Fruit fly (Drosophila melanogaster) whole organism, wandering third instar larva: ENCODE data around the gene CAH8.
A peak's percentile ranks its signal among the peaks of the same experiment; 100 is the strongest.

Experiments
- Abd-B ChIP-seq: fragments of >200 bp; optimal IDR thresholded peaks from 2 replicates; lab custom pipeline; 2017; ENCODE audit warnings: missing biosample characterization, missing genetic modification characterization
- CG32264 ChIP-seq: fragments of 200-800 bp; sonication (Bioruptor generic); optimal IDR thresholded peaks from 2 replicates; lab custom pipeline; 2016; ENCODE audit warnings: missing biosample characterization, missing genetic modification characterization
- CG9705 ChIP-seq: fragments of 200-800 bp; sonication (Bioruptor generic); optimal IDR thresholded peaks from 2 replicates; lab custom pipeline; 2018; ENCODE audit warnings: missing biosample characterization, mild to moderate bottlenecking, missing genetic modification characterization
- CrebA ChIP-seq: fragments of 200-800 bp; sonication (Bioruptor generic); optimal IDR thresholded peaks from 2 replicates; lab custom pipeline; 2016; ENCODE audit warnings: missing biosample characterization, mild to moderate bottlenecking, missing genetic modification characterization, borderline replicate concordance
- Dfd ChIP-seq: fragments of >200 bp; optimal IDR thresholded peaks from 2 replicates; lab custom pipeline; 2017; ENCODE audit warnings: missing biosample characterization, missing genetic modification characterization
- Dif ChIP-seq: fragments of 200-275, 200-300 bp; sonication (Bioruptor generic); optimal IDR thresholded peaks from 2 replicates; lab custom pipeline; 2018; ENCODE audit warnings: missing biosample characterization, missing genetic modification characterization; ENCODE audit not compliant: partially characterized antibody
- GATAd ChIP-seq: sonication (Bioruptor generic); optimal IDR thresholded peaks from 2 replicates; lab custom pipeline; 2016; ENCODE audit warnings: missing biosample characterization, missing genetic modification characterization
- HLH106 ChIP-seq: fragments of 200-800 bp; optimal IDR thresholded peaks from 3 replicates; lab custom pipeline; 2019; ENCODE audit warnings: missing biosample characterization, mild to moderate bottlenecking, missing genetic modification characterization, moderate library complexity
- Hr78 ChIP-seq: fragments of >200 bp; optimal IDR thresholded peaks from 2 replicates; lab custom pipeline; 2017; ENCODE audit warnings: missing biosample characterization, missing genetic modification characterization
- Jra ChIP-seq: sonication (Bioruptor generic); optimal IDR thresholded peaks from 2 replicates; lab custom pipeline; 2016; ENCODE audit warnings: missing biosample characterization, missing genetic modification characterization
- OdsH ChIP-seq: fragments of 200-800 bp; sonication (Bioruptor generic); optimal IDR thresholded peaks from 2 replicates; lab custom pipeline; 2016; ENCODE audit warnings: missing biosample characterization, mild to moderate bottlenecking, missing genetic modification characterization
- Sp1 ChIP-seq: fragments of 200-800 bp; sonication (Bioruptor generic); optimal IDR thresholded peaks from 3 replicates; lab custom pipeline; 2019; ENCODE audit warnings: missing biosample characterization, mild to moderate bottlenecking, missing genetic modification characterization, moderate library complexity
- Vsx2 ChIP-seq: fragments of 200-300, 225-300 bp; sonication (Bioruptor generic); optimal IDR thresholded peaks from 2 replicates; lab custom pipeline; 2018; ENCODE audit warnings: missing biosample characterization, missing genetic modification characterization; ENCODE audit not compliant: partially characterized antibody
- br ChIP-seq: fragments of 200-800 bp; sonication (Bioruptor generic); optimal IDR thresholded peaks from 2 replicates; lab custom pipeline; 2016; ENCODE audit warnings: missing biosample characterization, missing genetic modification characterization
- dl ChIP-seq, 2 experiments: fragments of 175-275, 200-275 bp in 1 of 2; fragments of 200-275 bp in 1 of 2; sonication (Bioruptor generic); optimal IDR thresholded peaks; lab custom pipeline; 2018; ENCODE audit warnings: mild to moderate bottlenecking in 2 of 2, missing biosample characterization in 2 of 2, missing genetic modification characterization in 2 of 2, moderate library complexity in 2 of 2; ENCODE audit not compliant: partially characterized antibody in 2 of 2, insufficient read depth in 1 of 2
- dmrt93B ChIP-seq: fragments of 200-800 bp; sonication (Bioruptor generic); optimal IDR thresholded peaks from 2 replicates; lab custom pipeline; 2018; ENCODE audit warnings: missing biosample characterization, mild to moderate bottlenecking, missing genetic modification characterization
- dsf ChIP-seq: sonication (Bioruptor generic); optimal IDR thresholded peaks from 2 replicates; lab custom pipeline; 2016; ENCODE audit warnings: missing biosample characterization, missing genetic modification characterization, borderline replicate concordance
- ey ChIP-seq: fragments of 200-800 bp; sonication (Bioruptor generic); optimal IDR thresholded peaks from 2 replicates; lab custom pipeline; 2016; ENCODE audit warnings: missing biosample characterization, missing genetic modification characterization
- foxo ChIP-seq, 2 experiments: fragments of 200-800 bp; sonication (Bioruptor generic); optimal IDR thresholded peaks; 2 replicates in 1 of 2; 3 replicates in 1 of 2; lab custom pipeline; 2016 to 2017; ENCODE audit warnings: missing biosample characterization in 2 of 2, missing genetic modification characterization in 2 of 2
- fru ChIP-seq: fragments of 200-800 bp; sonication (Bioruptor generic); optimal IDR thresholded peaks from 3 replicates; lab custom pipeline; 2016; ENCODE audit warnings: missing biosample characterization, mild to moderate bottlenecking, missing genetic modification characterization
- h ChIP-seq: fragments of 200-800 bp; sonication (Bioruptor generic); optimal IDR thresholded peaks from 3 replicates; lab custom pipeline; 2016; ENCODE audit warnings: missing biosample characterization, mild to moderate bottlenecking, missing genetic modification characterization
- jim ChIP-seq: fragments of 175-275, 200-325 bp; sonication (Bioruptor generic); optimal IDR thresholded peaks from 2 replicates; lab custom pipeline; 2016; ENCODE audit warnings: missing biosample characterization, mild to moderate bottlenecking, missing genetic modification characterization
- lola ChIP-seq: fragments of >200 bp; optimal IDR thresholded peaks from 2 replicates; lab custom pipeline; 2017; ENCODE audit warnings: missing biosample characterization, missing genetic modification characterization
- pan ChIP-seq: fragments of >200 bp; optimal IDR thresholded peaks from 2 replicates; lab custom pipeline; 2017
- psq ChIP-seq: fragments of 200-800 bp; sonication (Bioruptor generic); optimal IDR thresholded peaks from 3 replicates; lab custom pipeline; 2017; ENCODE audit warnings: missing biosample characterization, mild to moderate bottlenecking, missing genetic modification characterization, moderate library complexity
- rgr ChIP-seq: fragments of 200-800 bp; sonication (Bioruptor generic); optimal IDR thresholded peaks from 3 replicates; lab custom pipeline; 2016; ENCODE audit warnings: missing biosample characterization, mild to moderate bottlenecking, missing genetic modification characterization
- sage ChIP-seq: fragments of 200-800 bp; sonication (Bioruptor generic); optimal IDR thresholded peaks from 2 replicates; lab custom pipeline; 2016; ENCODE audit warnings: missing biosample characterization, mild to moderate bottlenecking, missing genetic modification characterization
- sv ChIP-seq: fragments of 200-800 bp; sonication (Bioruptor generic); optimal IDR thresholded peaks from 3 replicates; lab custom pipeline; 2016; ENCODE audit warnings: missing biosample characterization, missing genetic modification characterization
- woc ChIP-seq: sonication (Bioruptor generic); optimal IDR thresholded peaks from 2 replicates; lab custom pipeline; 2016; ENCODE audit warnings: missing biosample characterization, mild to moderate bottlenecking, missing genetic modification characterization

CAH8 gene

DNA sequence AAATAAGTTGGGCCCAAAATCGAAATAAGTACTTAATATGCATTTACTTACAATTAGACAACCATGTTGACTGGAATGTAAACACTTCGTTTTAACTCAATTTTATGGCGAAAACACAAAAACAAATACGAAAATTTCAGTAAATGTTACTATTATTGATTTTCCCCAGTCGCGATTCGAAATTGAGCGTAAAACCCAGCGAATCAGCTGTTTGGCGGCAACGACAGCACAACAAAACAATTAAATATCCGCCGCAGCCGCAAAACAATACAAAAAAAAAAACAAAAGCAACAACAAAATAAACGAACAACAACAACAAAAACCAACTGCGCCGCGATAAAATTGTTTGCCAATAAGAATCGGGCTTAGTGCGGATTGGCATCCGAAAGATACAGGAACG is at the start of gene CAH8, which contains the start of gene CG7059:
Gene CAH8 (minus strand): TSS at position 101 of the 400 bp plus-strand sequence.
Gene CG7059 (plus strand): TSS at position 167 of the 400 bp plus-strand sequence.
- TF ChIP-seq dmrt93B (GFP tag; lab: Kevin White, UChicago) (no peak), sage (GFP tag; lab: Kevin White, UChicago) (no peak), woc (GFP tag; lab: Kevin White, UChicago) (no peak), HLH106 (tag; lab: Kevin White, UChicago) (no peak), psq (no peak), Dif (GFP tag; lab: Kevin White, UChicago) (no peak), CG32264 (GFP tag; lab: Kevin White, UChicago) (no peak), fru (no peak), CrebA (GFP tag; lab: Kevin White, UChicago) (no peak), rgr (no peak), CG9705 (GFP tag; lab: Kevin White, UChicago) (no peak), br (GFP tag; lab: Kevin White, UChicago) (no peak), OdsH (GFP tag; lab: Kevin White, UChicago) (no peak)

DNA sequence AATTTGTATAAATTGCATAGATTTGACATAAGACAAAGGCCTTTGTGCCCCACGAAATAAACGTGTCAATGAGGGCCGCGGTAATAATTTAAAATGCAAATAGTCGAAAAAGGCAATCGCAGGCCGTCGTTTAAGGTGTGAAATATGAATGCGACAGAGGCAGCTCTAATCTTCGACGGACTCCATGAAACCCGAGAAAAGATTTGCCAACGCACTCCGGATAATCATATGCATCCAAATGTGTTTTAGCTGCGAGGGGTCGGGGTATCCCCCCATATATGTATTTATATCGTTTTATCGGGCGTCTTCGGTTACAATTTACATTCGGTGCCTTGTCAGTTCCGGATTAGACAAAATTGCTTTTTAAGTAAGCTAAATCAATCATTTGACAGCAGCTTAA is 48.8 kb upstream of the CAH8 start:
- TF ChIP-seq CrebA (GFP tag; lab: Kevin White, UChicago) = no peak

DNA sequence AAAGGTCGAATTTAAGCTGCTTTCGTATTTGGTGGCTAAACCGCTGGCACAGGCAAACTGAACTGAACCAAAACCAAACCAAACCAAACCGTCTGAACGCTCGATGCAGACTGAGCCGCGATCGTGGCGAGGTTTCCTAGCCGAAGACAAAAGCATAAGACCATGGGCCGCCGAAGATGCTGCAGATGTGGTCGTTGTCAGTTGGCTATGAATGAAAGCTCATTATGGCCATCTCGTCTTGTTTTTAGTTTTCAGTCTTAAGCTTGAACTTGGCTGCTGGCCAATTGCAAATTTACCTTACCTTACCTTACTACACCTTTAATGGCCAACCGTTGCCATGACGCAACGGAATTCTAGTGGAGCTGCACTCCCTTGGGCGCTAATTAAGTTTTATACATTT is 46.5 kb upstream of the CAH8 start, which contains the start of gene CG13847:
Gene CG13847 (minus strand): TSS at position 101 of the 400 bp plus-strand sequence.
- TF ChIP-seq CG32264 (GFP tag; lab: Kevin White, UChicago) (no peak), lola (GFP tag; lab: Kevin White, UChicago) (no peak), Sp1 (GFP tag; lab: Kevin White, UChicago) (no peak), fru (no peak), HLH106 (tag; lab: Kevin White, UChicago) (no peak)

DNA sequence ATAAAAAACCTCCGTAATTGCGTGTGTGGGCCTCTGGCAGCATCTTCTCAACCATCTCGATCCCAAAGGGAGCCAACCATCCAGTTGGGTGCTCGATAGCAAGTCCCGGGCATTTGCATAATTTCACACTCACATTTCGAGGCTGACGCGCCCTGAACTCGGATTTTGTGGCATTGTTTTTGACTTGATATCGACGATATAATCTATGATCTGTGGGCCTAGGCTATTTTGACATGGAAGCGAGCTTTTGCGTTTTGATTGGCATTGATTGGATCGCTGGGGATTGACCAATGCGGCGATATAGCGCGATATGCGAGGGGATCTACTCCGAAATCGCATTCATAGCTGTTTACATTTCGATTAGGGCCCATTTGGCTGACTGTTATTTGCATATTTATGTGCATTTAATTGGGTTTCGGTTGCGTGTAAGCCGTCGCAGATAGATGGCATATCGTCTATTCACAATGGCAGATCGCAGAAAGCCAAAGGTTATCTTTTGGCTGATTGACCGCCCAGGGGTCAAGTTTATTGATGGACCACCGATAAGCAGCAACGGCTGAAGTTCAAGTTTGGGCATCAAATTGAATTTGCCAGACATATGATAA is 42.8 kb upstream of the CAH8 start:
- TF ChIP-seq h (GFP tag; lab: Kevin White, UChicago) (no peak), Sp1 (GFP tag; lab: Kevin White, UChicago) (no peak), jim (GFP tag; lab: Kevin White, UChicago) (no peak), sv (GFP tag; lab: Kevin White, UChicago) (no peak), lola (GFP tag; lab: Kevin White, UChicago) (no peak), dl (GFP tag; optimal IDR thresholded peaks at IDR 0.05; lab: Kevin White, UChicago; ENCODE audit: insufficient read depth in 1 of 2, partially characterized antibody in 2 of 2) (no peak), foxo (GFP tag; optimal IDR thresholded peaks at IDR 0.05; lab: Kevin White, UChicago) (no peak), CG9705 (GFP tag; lab: Kevin White, UChicago) (no peak), OdsH (GFP tag; lab: Kevin White, UChicago) (no peak), GATAd (no peak), Hr78 (GFP tag; lab: Kevin White, UChicago) (no peak), dsf (GFP tag; lab: Kevin White, UChicago) (no peak), Vsx2 (no peak), sage (GFP tag; lab: Kevin White, UChicago) (no peak)

DNA sequence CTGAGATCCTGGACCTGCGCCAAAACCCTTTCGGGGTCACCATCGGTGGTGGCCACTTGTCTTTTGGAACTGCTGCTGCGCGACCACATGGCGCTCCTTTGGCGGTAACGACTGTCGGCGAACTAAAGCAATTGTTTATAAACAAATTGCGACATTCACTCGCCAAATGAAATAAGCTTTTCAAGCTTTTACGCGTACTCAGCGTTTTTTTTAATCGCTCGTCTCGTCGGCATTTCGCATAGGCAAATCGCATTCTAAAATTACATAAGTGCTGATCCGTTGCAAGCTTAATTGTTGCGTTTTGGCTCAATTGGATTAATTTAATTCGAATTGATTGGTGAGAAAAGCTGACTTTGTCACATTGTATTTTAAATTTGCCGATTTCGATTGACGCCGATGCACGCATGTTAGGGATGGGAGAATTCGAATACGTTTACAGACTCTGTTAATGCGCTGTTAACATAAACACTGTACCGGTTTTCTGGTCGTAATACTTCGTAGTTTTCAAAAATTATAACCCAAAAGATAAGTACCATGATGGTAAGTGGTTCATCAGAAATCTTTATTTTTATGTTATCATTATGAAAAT is 35.2 kb upstream of the CAH8 start, which contains the start of gene pinta:
Gene pinta (minus strand): TSS at position 328 of the 589 bp plus-strand sequence.
- no peak for TF ChIP-seq dmrt93B (GFP tag; lab: Kevin White, UChicago)

DNA sequence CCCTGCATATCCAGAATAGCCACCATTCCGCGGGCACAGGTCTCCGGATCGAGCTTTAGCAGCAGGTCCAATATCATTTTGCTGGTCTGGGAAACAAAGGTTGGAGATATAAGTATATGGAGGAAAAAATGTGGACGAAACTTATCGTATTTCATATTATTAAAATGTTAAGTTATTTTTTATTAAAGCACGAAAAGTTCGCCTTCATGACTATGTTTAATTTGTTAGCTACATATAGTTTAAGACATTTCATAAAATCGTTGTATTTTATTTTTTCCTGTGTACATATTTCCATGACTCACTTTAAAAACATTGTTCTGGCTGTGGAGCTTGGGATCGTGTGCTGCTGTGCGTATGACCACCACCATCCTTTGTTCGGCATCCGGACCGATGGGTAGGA is 34.5 kb upstream of the CAH8 start:
- TF ChIP-seq rgr (peak; percentile 58), ey (peak; percentile 37), br (GFP tag; lab: Kevin White, UChicago) (peak; percentile 40), h (GFP tag; lab: Kevin White, UChicago) (peak; percentile 51), foxo (GFP tag; optimal IDR thresholded peaks at IDR 0.05; lab: Kevin White, UChicago) (peak in 1 of 2 experiments; percentile 70), psq (peak; percentile 44), HLH106 (tag; lab: Kevin White, UChicago) (peak; percentile 36), OdsH (GFP tag; lab: Kevin White, UChicago) (peak; percentile 61), sage (GFP tag; lab: Kevin White, UChicago) (peak; percentile 41), pan (no peak), Jra (GFP tag; lab: Kevin White, UChicago) (peak; percentile 33), fru (peak; percentile 39), Dfd (GFP tag; lab: Kevin White, UChicago) (no peak), Abd-B (GFP tag; lab: Kevin White, UChicago) (no peak)
